Fruit fly (Drosophila melanogaster) whole organism, wandering third instar larva: Measurements from ENCODE around the gene Anp.
A peak's percentile ranks its signal among the peaks of the same experiment; 100 is the strongest.

Experiments used
- Abd-B ChIP-seq: fragments of >200 bp; optimal IDR thresholded peaks from 2 replicates; lab custom pipeline; 2017; ENCODE audit warnings: missing biosample characterization, missing genetic modification characterization
- CG32264 ChIP-seq: fragments of 200-800 bp; sonication (Bioruptor generic); optimal IDR thresholded peaks from 2 replicates; lab custom pipeline; 2016; ENCODE audit warnings: missing biosample characterization, missing genetic modification characterization
- CG9705 ChIP-seq: fragments of 200-800 bp; sonication (Bioruptor generic); optimal IDR thresholded peaks from 2 replicates; lab custom pipeline; 2018; ENCODE audit warnings: missing biosample characterization, mild to moderate bottlenecking, missing genetic modification characterization
- CrebA ChIP-seq: fragments of 200-800 bp; sonication (Bioruptor generic); optimal IDR thresholded peaks from 2 replicates; lab custom pipeline; 2016; ENCODE audit warnings: missing biosample characterization, mild to moderate bottlenecking, missing genetic modification characterization, borderline replicate concordance
- Dfd ChIP-seq: fragments of >200 bp; optimal IDR thresholded peaks from 2 replicates; lab custom pipeline; 2017; ENCODE audit warnings: missing biosample characterization, missing genetic modification characterization
- Dif ChIP-seq: fragments of 200-275, 200-300 bp; sonication (Bioruptor generic); optimal IDR thresholded peaks from 2 replicates; lab custom pipeline; 2018; ENCODE audit warnings: missing biosample characterization, missing genetic modification characterization; ENCODE audit not compliant: partially characterized antibody
- GATAd ChIP-seq: sonication (Bioruptor generic); optimal IDR thresholded peaks from 2 replicates; lab custom pipeline; 2016; ENCODE audit warnings: missing biosample characterization, missing genetic modification characterization
- HLH106 ChIP-seq: fragments of 200-800 bp; optimal IDR thresholded peaks from 3 replicates; lab custom pipeline; 2019; ENCODE audit warnings: missing biosample characterization, mild to moderate bottlenecking, missing genetic modification characterization, moderate library complexity
- Hnf4 ChIP-seq: fragments of 200-800 bp; sonication (Bioruptor generic); optimal IDR thresholded peaks from 2 replicates; lab custom pipeline; 2016; ENCODE audit warnings: missing biosample characterization, mild to moderate bottlenecking, missing genetic modification characterization
- Hr78 ChIP-seq: fragments of >200 bp; optimal IDR thresholded peaks from 2 replicates; lab custom pipeline; 2017; ENCODE audit warnings: missing biosample characterization, missing genetic modification characterization
- Hr83 ChIP-seq: fragments of 200-300 bp; sonication (Bioruptor generic); optimal IDR thresholded peaks from 2 replicates; lab custom pipeline; 2016; ENCODE audit warnings: missing biosample characterization, mild to moderate bottlenecking, missing genetic modification characterization, moderate library complexity; ENCODE audit not compliant: poor library complexity, severe bottlenecking
- Jra ChIP-seq: sonication (Bioruptor generic); optimal IDR thresholded peaks from 2 replicates; lab custom pipeline; 2016; ENCODE audit warnings: missing biosample characterization, missing genetic modification characterization
- Mio ChIP-seq: sonication (Bioruptor generic); optimal IDR thresholded peaks from 2 replicates; lab custom pipeline; 2016; ENCODE audit warnings: missing biosample characterization, missing genetic modification characterization
- Myc ChIP-seq: fragments of >200 bp; optimal IDR thresholded peaks from 2 replicates; lab custom pipeline; 2017
- N ChIP-seq: fragments of >200 bp; optimal IDR thresholded peaks from 2 replicates; lab custom pipeline; 2018; ENCODE audit warnings: missing biosample characterization, missing external identifiers, missing genetic modification characterization
- OdsH ChIP-seq: fragments of 200-800 bp; sonication (Bioruptor generic); optimal IDR thresholded peaks from 2 replicates; lab custom pipeline; 2016; ENCODE audit warnings: missing biosample characterization, mild to moderate bottlenecking, missing genetic modification characterization
- Rel ChIP-seq, 2 experiments: fragments of 200-800 bp; sonication (Bioruptor generic) in 1 of 2; optimal IDR thresholded peaks; 2 replicates in 1 of 2; 3 replicates in 1 of 2; lab custom pipeline; 2016 to 2019; ENCODE audit warnings: mild to moderate bottlenecking in 2 of 2, missing biosample characterization in 2 of 2, missing genetic modification characterization in 2 of 2, moderate library complexity in 1 of 2
- Sp1 ChIP-seq: fragments of 200-800 bp; sonication (Bioruptor generic); optimal IDR thresholded peaks from 3 replicates; lab custom pipeline; 2019; ENCODE audit warnings: missing biosample characterization, mild to moderate bottlenecking, missing genetic modification characterization, moderate library complexity
- Vsx2 ChIP-seq: fragments of 200-300, 225-300 bp; sonication (Bioruptor generic); optimal IDR thresholded peaks from 2 replicates; lab custom pipeline; 2018; ENCODE audit warnings: missing biosample characterization, missing genetic modification characterization; ENCODE audit not compliant: partially characterized antibody
- br ChIP-seq: fragments of 200-800 bp; sonication (Bioruptor generic); optimal IDR thresholded peaks from 2 replicates; lab custom pipeline; 2016; ENCODE audit warnings: missing biosample characterization, missing genetic modification characterization
- brk ChIP-seq: fragments of 200-800 bp; sonication (Bioruptor generic); optimal IDR thresholded peaks from 2 replicates; lab custom pipeline; 2016; ENCODE audit warnings: missing biosample characterization, mild to moderate bottlenecking, missing genetic modification characterization
- dl ChIP-seq, 2 experiments: fragments of 175-275, 200-275 bp in 1 of 2; fragments of 200-275 bp in 1 of 2; sonication (Bioruptor generic); optimal IDR thresholded peaks; lab custom pipeline; 2018; ENCODE audit warnings: mild to moderate bottlenecking in 2 of 2, missing biosample characterization in 2 of 2, missing genetic modification characterization in 2 of 2, moderate library complexity in 2 of 2; ENCODE audit not compliant: partially characterized antibody in 2 of 2, insufficient read depth in 1 of 2
- dmrt93B ChIP-seq: fragments of 200-800 bp; sonication (Bioruptor generic); optimal IDR thresholded peaks from 2 replicates; lab custom pipeline; 2018; ENCODE audit warnings: missing biosample characterization, mild to moderate bottlenecking, missing genetic modification characterization
- dsf ChIP-seq: sonication (Bioruptor generic); optimal IDR thresholded peaks from 2 replicates; lab custom pipeline; 2016; ENCODE audit warnings: missing biosample characterization, missing genetic modification characterization, borderline replicate concordance
- ey ChIP-seq: fragments of 200-800 bp; sonication (Bioruptor generic); optimal IDR thresholded peaks from 2 replicates; lab custom pipeline; 2016; ENCODE audit warnings: missing biosample characterization, missing genetic modification characterization
- foxo ChIP-seq, 2 experiments: fragments of 200-800 bp; sonication (Bioruptor generic); optimal IDR thresholded peaks; 2 replicates in 1 of 2; 3 replicates in 1 of 2; lab custom pipeline; 2016 to 2017; ENCODE audit warnings: missing biosample characterization in 2 of 2, missing genetic modification characterization in 2 of 2
- fru ChIP-seq: fragments of 200-800 bp; sonication (Bioruptor generic); optimal IDR thresholded peaks from 3 replicates; lab custom pipeline; 2016; ENCODE audit warnings: missing biosample characterization, mild to moderate bottlenecking, missing genetic modification characterization
- h ChIP-seq: fragments of 200-800 bp; sonication (Bioruptor generic); optimal IDR thresholded peaks from 3 replicates; lab custom pipeline; 2016; ENCODE audit warnings: missing biosample characterization, mild to moderate bottlenecking, missing genetic modification characterization
- jim ChIP-seq: fragments of 175-275, 200-325 bp; sonication (Bioruptor generic); optimal IDR thresholded peaks from 2 replicates; lab custom pipeline; 2016; ENCODE audit warnings: missing biosample characterization, mild to moderate bottlenecking, missing genetic modification characterization
- lola ChIP-seq: fragments of >200 bp; optimal IDR thresholded peaks from 2 replicates; lab custom pipeline; 2017; ENCODE audit warnings: missing biosample characterization, missing genetic modification characterization
- pan ChIP-seq: fragments of >200 bp; optimal IDR thresholded peaks from 2 replicates; lab custom pipeline; 2017
- psq ChIP-seq: fragments of 200-800 bp; sonication (Bioruptor generic); optimal IDR thresholded peaks from 3 replicates; lab custom pipeline; 2017; ENCODE audit warnings: missing biosample characterization, mild to moderate bottlenecking, missing genetic modification characterization, moderate library complexity
- rgr ChIP-seq: fragments of 200-800 bp; sonication (Bioruptor generic); optimal IDR thresholded peaks from 3 replicates; lab custom pipeline; 2016; ENCODE audit warnings: missing biosample characterization, mild to moderate bottlenecking, missing genetic modification characterization
- sage ChIP-seq: fragments of 200-800 bp; sonication (Bioruptor generic); optimal IDR thresholded peaks from 2 replicates; lab custom pipeline; 2016; ENCODE audit warnings: missing biosample characterization, mild to moderate bottlenecking, missing genetic modification characterization
- sv ChIP-seq: fragments of 200-800 bp; sonication (Bioruptor generic); optimal IDR thresholded peaks from 3 replicates; lab custom pipeline; 2016; ENCODE audit warnings: missing biosample characterization, missing genetic modification characterization
- tai ChIP-seq: sonication (Bioruptor generic); optimal IDR thresholded peaks from 2 replicates; lab custom pipeline; 2016; ENCODE audit warnings: missing biosample characterization, missing genetic modification characterization
- usp ChIP-seq: fragments of >200 bp; optimal IDR thresholded peaks from 2 replicates; lab custom pipeline; 2017; ENCODE audit warnings: missing biosample characterization, missing genetic modification characterization
- woc ChIP-seq: sonication (Bioruptor generic); optimal IDR thresholded peaks from 2 replicates; lab custom pipeline; 2016; ENCODE audit warnings: missing biosample characterization, mild to moderate bottlenecking, missing genetic modification characterization

Anp gene

dm6 chr3R:30193826-30194225, 15.9 kb upstream of the Anp start:
- no peak for TF ChIP-seq Abd-B (GFP tag; lab: Kevin White, UChicago)
- no peak for TF ChIP-seq woc (GFP tag; lab: Kevin White, UChicago)
- no peak for TF ChIP-seq GATAd (GFP tag; lab: Kevin White, UChicago)
- TF ChIP-seq br = no peak
- no peak for TF ChIP-seq CG32264 (GFP tag; lab: Kevin White, UChicago)
- TF ChIP-seq Dif (GFP tag; lab: Kevin White, UChicago) = no peak
- no peak for TF ChIP-seq ey
- no peak for TF ChIP-seq lola (GFP tag; lab: Kevin White, UChicago)

- TF ChIP-seq lola (GFP tag; lab: Kevin White, UChicago) (no peak), dmrt93B (GFP tag; lab: Kevin White, UChicago) (no peak), dsf (GFP tag; lab: Kevin White, UChicago) (no peak), OdsH (GFP tag; lab: Kevin White, UChicago) (peak; percentile 14), CG32264 (GFP tag; lab: Kevin White, UChicago) (no peak), psq (GFP tag; lab: Kevin White, UChicago) (no peak), tai (GFP tag; lab: Kevin White, UChicago) (no peak), Rel (GFP tag; optimal IDR thresholded peaks at IDR 0.05; lab: Kevin White, UChicago) (no peak), Rel (tag; optimal IDR thresholded peaks at IDR 0.05; lab: Kevin White, UChicago) (no peak), Dfd (GFP tag; lab: Kevin White, UChicago) (no peak), CG9705 (GFP tag; lab: Kevin White, UChicago) (no peak), fru (no peak), ey (peak; percentile 26), Hr83 (GFP tag; lab: Kevin White, UChicago) (no peak), GATAd (GFP tag; lab: Kevin White, UChicago) (no peak), HLH106 (tag; lab: Kevin White, UChicago) (peak; percentile 50), Dif (GFP tag; lab: Kevin White, UChicago) (no peak), woc (GFP tag; lab: Kevin White, UChicago) (no peak), Jra (GFP tag; lab: Kevin White, UChicago) (no peak), Hnf4 (GFP tag; lab: Kevin White, UChicago) (no peak), Myc (lab: Kevin White, UChicago) (peak; percentile 55), Vsx2 (GFP tag; lab: Kevin White, UChicago) (no peak), usp (GFP tag; lab: Kevin White, UChicago) (no peak), sage (GFP tag; lab: Kevin White, UChicago) (no peak), N (GFP tag; lab: Kevin White, UChicago) (no peak), CrebA (no peak), Hr78 (GFP tag; lab: Kevin White, UChicago) (no peak), dl (GFP tag; optimal IDR thresholded peaks at IDR 0.05; lab: Kevin White, UChicago; ENCODE audit: insufficient read depth in 1 of 2, partially characterized antibody in 2 of 2) (no peak), sv (GFP tag; lab: Kevin White, UChicago) (no peak), pan (lab: Kevin White, UChicago) (no peak), jim (GFP tag; lab: Kevin White, UChicago) (no peak), Sp1 (GFP tag; lab: Kevin White, UChicago) (peak; percentile 16), br (peak; percentile 9), foxo (GFP tag; optimal IDR thresholded peaks at IDR 0.05; lab: Kevin White, UChicago) (peak in 1 of 2 experiments; percentile 61), brk (GFP tag; lab: Kevin White, UChicago) (no peak), Mio (no peak), rgr (GFP tag; lab: Kevin White, UChicago) (peak; percentile 8), Abd-B (GFP tag; lab: Kevin White, UChicago) (no peak), h (peak; percentile 51)
- TF ChIP-seq, all 38 proteins: peak for 9
Observed at dm6 chr3R:30195606-30196049, 14.1 kb upstream of the Anp start.
